Fruit fly (Drosophila melanogaster): ENCODE results near the gene obst-A.

obst-A gene

dm6 chrX:20256849-20257590, 17.4 kb downstream of the obst-A start, which contains the start of gene CG17065 (continued):
- peak; percentile 57; the same call in 2 of the 3 replicates for TF ChIP-seq CG16813 (GFP tag; IDR thresholded peaks at IDR 0.05; ENCODE audit: partially characterized antibody)
- peak; percentile 93 for TF ChIP-seq Ets65A (GFP tag)
- peak; percentile 61; the same call in 1 of the 3 replicates for TF ChIP-seq CG6791 (GFP tag; IDR thresholded peaks at IDR 0.05; ENCODE audit: partially characterized antibody)
- TF ChIP-seq stwl (tag; optimal IDR thresholded peaks at IDR 0.05): peak; percentile 85
- peak; percentile 31 for TF ChIP-seq ems (GFP tag; optimal IDR thresholded peaks at IDR 0.05)
- peak; percentile 35; the same call in 1 of the 2 replicates for TF ChIP-seq sob (GFP tag; IDR thresholded peaks at IDR 0.05)
- no peak for TF ChIP-seq Dip2 (GFP tag; IDR thresholded peaks at IDR 0.05)
- peak; percentile 65 for TF ChIP-seq CoRest (tag; optimal IDR thresholded peaks at IDR 0.05)
- peak; percentile 10 for TF ChIP-seq exex (tag; optimal IDR thresholded peaks at IDR 0.05)
- peak; percentile 37; the same call in 1 of the 3 replicates for TF ChIP-seq knrl (GFP tag; IDR thresholded peaks at IDR 0.05; ENCODE audit: partially characterized antibody)
- peak; percentile 39 for TF ChIP-seq CG10147 (GFP tag; optimal IDR thresholded peaks at IDR 0.05)
- peak; percentile 15 for TF ChIP-seq dmrt11E (tag; optimal IDR thresholded peaks at IDR 0.05)
- no peak for TF ChIP-seq CG8765 (GFP tag; IDR thresholded peaks at IDR 0.05)
- peak; percentile 67 for TF ChIP-seq CG17361 (GFP tag; IDR thresholded peaks at IDR 0.05)
- peak; percentile 8 for TF ChIP-seq Blimp-1 (GFP tag; optimal IDR thresholded peaks at IDR 0.05)
- TF ChIP-seq CG42726 (GFP tag; IDR thresholded peaks at IDR 0.05; ENCODE audit: partially characterized antibody): no peak; the same call in 1 of the 2 replicates
- peak; percentile 40 for TF ChIP-seq CG2120 (GFP tag; optimal IDR thresholded peaks at IDR 0.05)
- TF ChIP-seq yki (optimal IDR thresholded peaks at IDR 0.05): no peak
- peak; percentile 81 for TF ChIP-seq Dp (GFP tag; optimal IDR thresholded peaks at IDR 0.05)
- TF ChIP-seq Ets97D (GFP tag; optimal IDR thresholded peaks at IDR 0.05): peak; percentile 96
- no peak for TF ChIP-seq CG12236 (GFP tag; optimal IDR thresholded peaks at IDR 0.05)
- peak; percentile 25 for TF ChIP-seq CG3995 (GFP tag; optimal IDR thresholded peaks at IDR 0.05)
- no peak for TF ChIP-seq Elba2 (GFP tag; optimal IDR thresholded peaks at IDR 0.05)
- no peak; the same call in 3 of the 4 replicates for TF ChIP-seq Gug (GFP tag; IDR thresholded peaks at IDR 0.05)
- no peak for TF ChIP-seq Hmx (GFP tag; optimal IDR thresholded peaks at IDR 0.05)
- peak; percentile 74 for TF ChIP-seq Sin3A (optimal IDR thresholded peaks at IDR 0.05)
- peak; percentile 64 for TF ChIP-seq CG10543 (GFP tag; optimal IDR thresholded peaks at IDR 0.05)
- TF ChIP-seq CG18011 (GFP tag; optimal IDR thresholded peaks at IDR 0.05): peak; percentile 97
- TF ChIP-seq B-H2 (GFP tag; optimal IDR thresholded peaks at IDR 0.05): peak; percentile 34
- TF ChIP-seq hkb (optimal IDR thresholded peaks at IDR 0.05): peak; percentile 22
- no peak for TF ChIP-seq hkb (GFP tag; IDR thresholded peaks at IDR 0.05)
- TF ChIP-seq ind (GFP tag; optimal IDR thresholded peaks at IDR 0.05): peak; percentile 19
- TF ChIP-seq pan (optimal IDR thresholded peaks at IDR 0.05): no peak
- peak in 1 of 2 experiments; percentile 22 for TF ChIP-seq pan (GFP tag; optimal IDR thresholded peaks at IDR 0.05 in 1 of 2, IDR thresholded peaks at IDR 0.05 in 1 of 2)
- TF ChIP-seq nerfin-2 (GFP tag; IDR thresholded peaks at IDR 0.05; ENCODE audit: partially characterized antibody): no peak
- peak; percentile 31 for TF ChIP-seq CG12769 (tag; optimal IDR thresholded peaks at IDR 0.05)
- no peak for TF ChIP-seq nom (GFP tag; optimal IDR thresholded peaks at IDR 0.05)
- peak; percentile 2 for TF ChIP-seq az2 (GFP tag; optimal IDR thresholded peaks at IDR 0.05)
- TF ChIP-seq grau (tag; optimal IDR thresholded peaks at IDR 0.05): peak; percentile 52
- 0 out of 3 replicates have a peak, but pooled peaks have one; percentile 24 for TF ChIP-seq otp (GFP tag; IDR thresholded peaks at IDR 0.05)
- peak; percentile 31 for TF ChIP-seq CG2712 (tag; optimal IDR thresholded peaks at IDR 0.05)
- TF ChIP-seq CG14710 (tag; optimal IDR thresholded peaks at IDR 0.05): peak; percentile 61
- peak; percentile 41 for TF ChIP-seq CG12659 (GFP tag; optimal IDR thresholded peaks at IDR 0.05)
- TF ChIP-seq Oli (tag; optimal IDR thresholded peaks at IDR 0.05): peak; percentile 4
- no peak for TF ChIP-seq CG6689 (GFP tag; IDR thresholded peaks at IDR 0.05)
- TF ChIP-seq Xbp1 (GFP tag; optimal IDR thresholded peaks at IDR 0.05): peak; percentile 23
- TF ChIP-seq zfh1 (GFP tag; IDR thresholded peaks at IDR 0.05): peak; percentile 58; the same call in 2 of the 3 replicates
- TF ChIP-seq Dek (tag; optimal IDR thresholded peaks at IDR 0.05): no peak
- peak; percentile 46 for TF ChIP-seq mam (GFP tag; optimal IDR thresholded peaks at IDR 0.05)

All from whole organism, embryonic.